Worm (Caenorhabditis elegans): Measurements from ENCODE around the gene K08H2.7.

K08H2.7 gene

ce11 chrX:13288715-13289114 lies 40.5 kb upstream of the K08H2.7 start, which contains the start of gene R04D3.4:
Gene R04D3.4, minus strand, starts transcription at chrX:13288815.
- TF ChIP-seq lim-6 (tag; optimal IDR thresholded peaks at IDR 0.05), result no peak
- TF ChIP-seq syd-9 (tag; optimal IDR thresholded peaks at IDR 0.05), result no peak
- TF ChIP-seq lin-11 (tag; optimal IDR thresholded peaks at IDR 0.05), result no peak
- TF ChIP-seq pag-3 (tag; optimal IDR thresholded peaks at IDR 0.05; ENCODE audit: borderline replicate concordance), result no peak
- TF ChIP-seq C38D4.7 (GFP tag; optimal IDR thresholded peaks at IDR 0.05), result no peak
- no peak for TF ChIP-seq ceh-31 (tag; optimal IDR thresholded peaks at IDR 0.05)

DNA sequence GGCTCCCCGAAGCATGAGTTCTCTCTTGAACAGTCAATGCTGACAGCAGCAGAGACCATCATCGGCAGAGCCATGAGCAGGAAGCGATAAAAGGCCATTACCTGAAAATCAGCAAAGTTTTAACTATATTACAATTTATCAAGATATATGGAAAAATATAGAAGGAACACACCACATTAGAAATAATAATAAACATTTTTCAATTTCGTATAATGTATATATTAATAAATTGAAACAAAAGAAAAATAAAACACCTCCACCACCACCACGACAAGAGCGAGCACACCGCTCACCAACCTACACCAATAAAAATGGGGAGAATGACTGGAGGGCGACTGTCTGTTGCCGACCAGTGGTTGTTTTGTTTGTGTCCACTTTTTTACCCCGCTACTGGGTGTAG lies 38.3 kb upstream of the K08H2.7 start, which contains the start of gene R04D3.2:
R04D3.2 (minus strand) TSS at position 101 of the 400 bp plus-strand sequence.
- TF ChIP-seq ceh-22 (tag; optimal IDR thresholded peaks at IDR 0.05), result no peak
- TF ChIP-seq ceh-19 (GFP tag; optimal IDR thresholded peaks at IDR 0.05), result no peak
- no peak for TF ChIP-seq sdc-2 (tag; optimal IDR thresholded peaks at IDR 0.05)
- no peak for TF ChIP-seq ceh-6 (GFP tag; optimal IDR thresholded peaks at IDR 0.05)
- TF ChIP-seq madf-2 (tag; optimal IDR thresholded peaks at IDR 0.05), result no peak
- no peak for TF ChIP-seq rnt-1 (tag; optimal IDR thresholded peaks at IDR 0.05)
- no peak for TF ChIP-seq ceh-48 (tag; optimal IDR thresholded peaks at IDR 0.05)
- TF ChIP-seq dmd-4 (tag; optimal IDR thresholded peaks at IDR 0.05; ENCODE audit: borderline replicate concordance), result no peak
- no peak for TF ChIP-seq C38D4.7 (GFP tag; optimal IDR thresholded peaks at IDR 0.05)
- TF ChIP-seq unc-55 (GFP tag; optimal IDR thresholded peaks at IDR 0.05), result no peak
- no peak for TF ChIP-seq sox-2 (GFP tag; IDR thresholded peaks at IDR 0.05)
- no peak for TF ChIP-seq tbx-7 (tag; optimal IDR thresholded peaks at IDR 0.05)
- TF ChIP-seq unc-86 (tag; optimal IDR thresholded peaks at IDR 0.05), result no peak
- TF ChIP-seq ceh-14 (tag; optimal IDR thresholded peaks at IDR 0.05), result no peak
- TF ChIP-seq sox-4 (tag; optimal IDR thresholded peaks at IDR 0.05), result no peak

DNA sequence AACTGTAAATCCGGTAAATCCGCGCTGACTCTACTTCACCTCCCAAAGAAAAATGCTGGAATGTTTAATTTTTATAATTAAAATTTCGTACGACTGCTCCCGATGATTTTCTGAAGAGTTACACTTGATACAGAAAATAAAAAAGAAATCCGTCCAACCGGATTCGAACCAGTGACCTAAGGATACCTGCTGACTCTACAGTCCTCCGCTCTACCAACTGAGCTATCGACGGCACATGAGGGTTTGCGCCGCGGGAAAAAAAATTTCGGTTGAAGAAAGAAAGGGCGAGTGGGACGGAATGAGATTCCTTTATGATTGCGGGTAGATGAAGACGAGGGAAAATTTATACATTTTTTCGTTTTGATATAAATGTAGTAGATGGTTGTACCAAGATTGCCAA lies 36.4 kb upstream of the K08H2.7 start:
- TF ChIP-seq lim-6 (tag; optimal IDR thresholded peaks at IDR 0.05) (no peak), hlh-6 (tag; optimal IDR thresholded peaks at IDR 0.05) (no peak), ceh-48 (tag; optimal IDR thresholded peaks at IDR 0.05) (no peak), Y22D7AL.16 (tag; optimal IDR thresholded peaks at IDR 0.05) (no peak), C08G9.2 (tag; optimal IDR thresholded peaks at IDR 0.05) (no peak), unc-86 (tag; optimal IDR thresholded peaks at IDR 0.05) (no peak), unc-42 (tag; optimal IDR thresholded peaks at IDR 0.05) (no peak), ceh-2 (tag; optimal IDR thresholded peaks at IDR 0.05) (no peak), hlh-8 (tag; optimal IDR thresholded peaks at IDR 0.05) (no peak), mec-3 (tag; optimal IDR thresholded peaks at IDR 0.05; ENCODE audit: borderline replicate concordance) (no peak), pag-3 (tag; optimal IDR thresholded peaks at IDR 0.05; ENCODE audit: borderline replicate concordance) (no peak), unc-55 (GFP tag; optimal IDR thresholded peaks at IDR 0.05) (no peak), ceh-6 (GFP tag; optimal IDR thresholded peaks at IDR 0.05) (no peak), fkh-6 (tag; optimal IDR thresholded peaks at IDR 0.05) (no peak)

ce11 chrX:13284091-13284490 lies 35.9 kb upstream of the K08H2.7 start, which contains the start of gene cyp-14A4:
Gene cyp-14A4, minus strand, starts transcription at chrX:13284197.
- TF ChIP-seq npax-4 (tag; optimal IDR thresholded peaks at IDR 0.05), result no peak
- no peak for TF ChIP-seq ama-1 (optimal IDR thresholded peaks at IDR 0.05)
- TF ChIP-seq hlh-30 (tag; optimal IDR thresholded peaks at IDR 0.05; ENCODE audit: insufficient read depth), result no peak
- TF ChIP-seq ceh-30 (tag; optimal IDR thresholded peaks at IDR 0.05), result no peak
- TF ChIP-seq pros-1 (tag; optimal IDR thresholded peaks at IDR 0.05), result no peak
- no peak for TF ChIP-seq nhr-232 (tag; optimal IDR thresholded peaks at IDR 0.05)

DNA sequence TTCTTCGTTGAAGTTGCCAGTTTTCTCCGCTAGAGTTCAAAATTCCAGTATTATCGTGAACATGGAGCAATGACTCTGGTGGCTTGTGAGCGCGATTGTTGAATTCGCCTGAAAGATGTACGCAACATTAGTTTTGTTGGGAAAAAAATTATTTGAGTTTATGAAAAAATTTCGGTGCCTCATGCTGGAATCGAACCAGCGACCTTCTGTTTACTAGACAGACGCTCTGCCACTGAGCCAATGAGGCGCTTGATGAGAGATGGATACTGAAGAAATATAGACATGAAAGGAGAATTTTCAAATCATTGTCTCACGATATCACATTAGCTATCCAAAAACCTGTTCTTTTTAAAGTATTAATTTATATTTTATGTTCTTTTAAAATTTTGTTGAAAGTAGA lies 35.2 kb upstream of the K08H2.7 start:
- no peak for TF ChIP-seq pha-4 (tag; optimal IDR thresholded peaks at IDR 0.05)
- no peak for TF ChIP-seq ceh-19 (GFP tag; optimal IDR thresholded peaks at IDR 0.05)
- no peak for TF ChIP-seq unc-42 (tag; optimal IDR thresholded peaks at IDR 0.05)
- no peak for TF ChIP-seq sox-4 (tag; optimal IDR thresholded peaks at IDR 0.05)
- TF ChIP-seq ceh-2 (tag; optimal IDR thresholded peaks at IDR 0.05), result no peak
- TF ChIP-seq ceh-48 (tag; optimal IDR thresholded peaks at IDR 0.05), result no peak
- TF ChIP-seq fkh-10 (GFP tag; optimal IDR thresholded peaks at IDR 0.05), result no peak
- TF ChIP-seq ceh-31 (tag; optimal IDR thresholded peaks at IDR 0.05), result no peak
- no peak for TF ChIP-seq dve-1 (tag; optimal IDR thresholded peaks at IDR 0.05)
- TF ChIP-seq tbx-7 (tag; optimal IDR thresholded peaks at IDR 0.05), result no peak
- TF ChIP-seq tbx-2 (tag; optimal IDR thresholded peaks at IDR 0.05), result no peak
- TF ChIP-seq pha-2 (tag; optimal IDR thresholded peaks at IDR 0.05), result no peak
- no peak for TF ChIP-seq ceh-6 (GFP tag; optimal IDR thresholded peaks at IDR 0.05)
- TF ChIP-seq gmeb-2 (tag; optimal IDR thresholded peaks at IDR 0.05), result no peak
- no peak for TF ChIP-seq fax-1 (tag; optimal IDR thresholded peaks at IDR 0.05)
- TF ChIP-seq hlh-15 (tag; optimal IDR thresholded peaks at IDR 0.05), result no peak
- no peak for TF ChIP-seq pat-9 (tag; optimal IDR thresholded peaks at IDR 0.05)
- TF ChIP-seq C38D4.7 (GFP tag; optimal IDR thresholded peaks at IDR 0.05), result no peak
- no peak for TF ChIP-seq ttx-3 (tag; optimal IDR thresholded peaks at IDR 0.05)
- no peak for TF ChIP-seq ceh-45 (GFP tag; IDR thresholded peaks at IDR 0.05)
